Fruit fly (Drosophila melanogaster) Kc167 (cell line): ENCODE data around the gene CG8135.

Source experiments
- Sin3A ChIP-seq: fragments of >200 bp; optimal IDR thresholded peaks from 2 replicates; lab custom pipeline; 2018; ENCODE audit warnings: missing external identifiers
- insv ChIP-seq: fragments of >200 bp; optimal IDR thresholded peaks from 3 replicates; lab custom pipeline; 2018; ENCODE audit warnings: missing external identifiers
- psq ChIP-seq: fragments of >200 bp; optimal IDR thresholded peaks from 2 replicates; lab custom pipeline; 2017; ENCODE audit warnings: missing external identifiers
- ttk ChIP-seq: sonication (Bioruptor generic); optimal IDR thresholded peaks from 2 replicates; lab custom pipeline; 2017; ENCODE audit warnings: missing external identifiers

DNA sequence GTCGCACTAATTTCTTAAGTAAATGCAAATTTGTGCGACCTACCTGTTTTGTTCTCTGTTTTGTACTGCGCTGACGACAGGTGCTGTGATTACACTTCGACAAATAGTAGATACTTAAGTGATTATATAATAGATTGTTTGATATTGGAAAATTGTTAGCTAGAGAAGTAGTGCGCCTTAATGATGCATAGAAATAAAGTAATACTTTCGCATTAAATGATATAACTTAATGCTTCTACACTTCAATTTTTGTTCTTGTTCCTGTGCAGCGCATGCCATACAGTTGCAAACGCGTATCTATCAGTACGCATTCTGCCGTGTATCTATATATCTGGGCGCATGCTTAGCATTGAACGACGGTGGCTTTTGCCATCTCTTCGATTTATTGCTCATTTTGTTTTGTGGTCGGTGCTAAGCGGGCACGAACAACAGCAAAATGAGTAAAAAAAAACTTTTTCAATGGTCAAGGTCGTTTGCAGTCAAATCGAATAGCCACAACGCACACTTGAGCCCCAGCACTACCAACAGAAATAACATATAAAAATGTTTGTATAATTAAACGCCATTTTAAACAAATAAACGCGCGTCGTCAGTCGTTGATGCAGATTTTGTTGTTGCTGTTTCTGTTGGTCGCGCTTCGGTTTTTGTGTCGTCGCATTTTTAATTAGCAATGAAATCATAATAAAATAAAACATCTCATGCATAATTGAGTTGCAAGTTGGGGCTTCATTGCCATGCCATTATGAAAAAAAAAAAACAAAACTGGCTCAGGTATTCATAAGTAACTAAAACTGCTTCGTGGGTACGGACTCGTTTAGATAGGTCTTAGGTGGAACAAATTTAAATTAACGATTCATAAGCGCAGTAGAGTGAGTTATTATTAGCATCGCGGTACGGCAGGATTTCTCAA lies 26.4 kb downstream of the CG8135 start:
- TF ChIP-seq Sin3A (lab: Kevin White, UChicago) (no peak), ttk (lab: Kevin White, UChicago) (no peak), insv (lab: Kevin White, UChicago) (no peak), psq (lab: Kevin White, UChicago) (no peak)
